Fruit fly (Drosophila melanogaster) whole organism, embryonic: ENCODE results near the gene Miga.

ENCODE experiments used
- BEAF-32 ChIP-seq: fragments of 200-800 bp; sonication (Bioruptor generic); optimal IDR thresholded peaks from 3 replicates; lab custom pipeline; 2017; ENCODE audit warnings: missing biosample characterization, missing genetic modification characterization, mild to moderate bottlenecking, moderate library complexity, missing genetic modification reagents
- Bgb ChIP-seq: fragments of 200-800 bp; sonication (Bioruptor generic); IDR thresholded peaks from 2 replicates; pipeline ENCODE4 v1.3.6; 2022; ENCODE audit warnings: missing biosample characterization, missing genetic modification characterization; ENCODE audit not compliant: partially characterized antibody
- CG13624 ChIP-seq: fragments of 200-800 bp; sonication (Bioruptor generic); optimal IDR thresholded peaks from 2 replicates; lab custom pipeline; 2016; ENCODE audit warnings: missing biosample characterization, missing genetic modification characterization
- CG16813 ChIP-seq: fragments of 200-800 bp; sonication (Bioruptor generic); IDR thresholded peaks from 3 replicates; pipeline ENCODE4 v1.3.6; 2022; ENCODE audit warnings: missing biosample characterization, missing genetic modification characterization; ENCODE audit not compliant: partially characterized antibody
- CG16863 ChIP-seq: fragments of 200-800 bp; sonication (Bioruptor generic); optimal IDR thresholded peaks from 3 replicates; lab custom pipeline; 2016; ENCODE audit warnings: missing biosample characterization, missing genetic modification characterization
- CG4820 ChIP-seq: fragments of 200-800 bp; sonication (Bioruptor generic); optimal IDR thresholded peaks from 3 replicates; lab custom pipeline; 2016; ENCODE audit warnings: missing biosample characterization, missing genetic modification characterization
- CG6791 ChIP-seq: fragments of 200-800 bp; sonication (Bioruptor generic); IDR thresholded peaks from 3 replicates; pipeline ENCODE4 v1.3.6; 2022; ENCODE audit warnings: missing biosample characterization, missing genetic modification characterization; ENCODE audit not compliant: partially characterized antibody
- Dll ChIP-seq: fragments of 200-800 bp; sonication (Bioruptor generic); IDR thresholded peaks from 4 replicates; pipeline ENCODE4 v1.3.6; 2022; ENCODE audit warnings: missing biosample characterization, missing genetic modification characterization; ENCODE audit not compliant: partially characterized antibody
- Doc2 ChIP-seq: fragments of 200-800 bp; sonication (Bioruptor generic); IDR thresholded peaks from 2 replicates; pipeline ENCODE4 v1.3.6; 2022; ENCODE audit warnings: missing biosample characterization, missing genetic modification characterization
- Doc3 ChIP-seq: fragments of 200-800 bp; sonication (Bioruptor generic); IDR thresholded peaks from 3 replicates; pipeline ENCODE4 v1.3.6; 2022; ENCODE audit warnings: missing biosample characterization, missing genetic modification characterization; ENCODE audit not compliant: partially characterized antibody
- Drgx ChIP-seq: fragments of 200-800 bp; sonication (Bioruptor generic); IDR thresholded peaks from 2 replicates; pipeline ENCODE4 v1.3.6; 2022; ENCODE audit warnings: missing biosample characterization, missing genetic modification characterization
- Elba2 ChIP-seq: fragments of 200-800 bp; sonication (Bioruptor generic); optimal IDR thresholded peaks from 3 replicates; lab custom pipeline; 2016; ENCODE audit warnings: missing biosample characterization, missing genetic modification characterization
- Hr39 ChIP-seq: fragments of >200 bp; optimal IDR thresholded peaks from 2 replicates; lab custom pipeline; 2017
- Lim3 ChIP-seq: fragments of 200-800 bp; sonication (Bioruptor generic); IDR thresholded peaks from 2 replicates; pipeline ENCODE4 v1.3.6; 2022; ENCODE audit warnings: missing biosample characterization, missing genetic modification characterization
- Nf-YB ChIP-seq: fragments of 200-800 bp; sonication (Bioruptor generic); optimal IDR thresholded peaks from 3 replicates; lab custom pipeline; 2019; ENCODE audit warnings: missing biosample characterization, mild to moderate bottlenecking, missing genetic modification characterization, moderate library complexity
- NfI ChIP-seq: fragments of 200-800 bp; sonication (Bioruptor generic); optimal IDR thresholded peaks from 3 replicates; lab custom pipeline; 2018; ENCODE audit warnings: missing biosample characterization, mild to moderate bottlenecking, missing genetic modification characterization, moderate library complexity
- Ptx1 ChIP-seq: fragments of 200-800 bp; sonication (Bioruptor generic); IDR thresholded peaks from 2 replicates; pipeline ENCODE4 v1.3.6; 2022; ENCODE audit warnings: missing biosample characterization, missing genetic modification characterization
- Scr ChIP-seq: fragments of 200-800 bp; sonication (Bioruptor generic); IDR thresholded peaks from 2 replicates; pipeline ENCODE4 v1.3.6; 2022; ENCODE audit warnings: missing biosample characterization, missing genetic modification characterization; ENCODE audit not compliant: partially characterized antibody
- Sin3A ChIP-seq: fragments of >200 bp; optimal IDR thresholded peaks from 2 replicates; lab custom pipeline; 2018
- Sox100B ChIP-seq: fragments of 200-800 bp; sonication (Bioruptor generic); optimal IDR thresholded peaks from 3 replicates; lab custom pipeline; 2018; ENCODE audit warnings: missing biosample characterization, mild to moderate bottlenecking, missing genetic modification characterization
- Sry-δ ChIP-seq: fragments of 200-800 bp; sonication (Bioruptor generic); optimal IDR thresholded peaks from 2 replicates; lab custom pipeline; 2016; ENCODE audit warnings: missing biosample characterization, missing genetic modification characterization
- al ChIP-seq: fragments of 200-800 bp; sonication (Bioruptor generic); IDR thresholded peaks from 2 replicates; pipeline ENCODE4 v1.3.6; 2022; ENCODE audit warnings: missing biosample characterization, missing genetic modification characterization
- bigmax ChIP-seq: fragments of 200-800 bp; sonication (Bioruptor generic); optimal IDR thresholded peaks from 2 replicates; lab custom pipeline; 2018; ENCODE audit warnings: missing biosample characterization, mild to moderate bottlenecking, missing genetic modification characterization
- bsh ChIP-seq, 2 experiments: fragments of 200-800 bp; sonication (Bioruptor generic); optimal IDR thresholded peaks; 2 replicates each; lab custom pipeline; 2017 to 2018; ENCODE audit warnings: mild to moderate bottlenecking in 2 of 2, missing biosample characterization in 2 of 2, missing genetic modification characterization in 2 of 2, moderate library complexity in 1 of 2
- cg ChIP-seq: fragments of 200-800 bp; sonication (Bioruptor generic); optimal IDR thresholded peaks from 3 replicates; lab custom pipeline; 2019; ENCODE audit warnings: missing biosample characterization, mild to moderate bottlenecking, missing genetic modification characterization, moderate library complexity
- crp ChIP-seq, 2 experiments: fragments of 200-800 bp; sonication (Bioruptor generic); optimal IDR thresholded peaks; 2 replicates in 1 of 2; 3 replicates in 1 of 2; lab custom pipeline; 2017; ENCODE audit warnings: missing biosample characterization in 2 of 2, missing genetic modification characterization in 2 of 2, mild to moderate bottlenecking in 1 of 2, moderate library complexity in 1 of 2
- dm ChIP-seq: fragments of 200-800 bp; sonication (Bioruptor generic); optimal IDR thresholded peaks from 3 replicates; lab custom pipeline; 2016; ENCODE audit warnings: missing biosample characterization, missing genetic modification characterization
- ems ChIP-seq: fragments of 200-800 bp; sonication (Bioruptor generic); optimal IDR thresholded peaks from 3 replicates; lab custom pipeline; 2016; ENCODE audit warnings: missing biosample characterization, missing genetic modification characterization
- hbn ChIP-seq: fragments of 200-800 bp; sonication (Bioruptor generic); IDR thresholded peaks from 2 replicates; pipeline ENCODE4 v1.3.6; 2022; ENCODE audit warnings: missing biosample characterization, missing genetic modification characterization; ENCODE audit not compliant: partially characterized antibody
- hth ChIP-seq: fragments of >200 bp; optimal IDR thresholded peaks from 2 replicates; lab custom pipeline; 2017; ENCODE audit warnings: inconsistent platforms
- inv ChIP-seq: fragments of 200-800 bp; sonication (Bioruptor generic); IDR thresholded peaks from 2 replicates; pipeline ENCODE4 v1.3.6; 2022; ENCODE audit warnings: missing biosample characterization, missing genetic modification characterization; ENCODE audit not compliant: partially characterized antibody
- knrl ChIP-seq: fragments of 200-800 bp; sonication (Bioruptor generic); IDR thresholded peaks from 3 replicates; pipeline ENCODE4 v1.3.6; 2022; ENCODE audit warnings: missing biosample characterization, missing genetic modification characterization; ENCODE audit not compliant: partially characterized antibody
- row ChIP-seq: fragments of 200-800 bp; sonication (Bioruptor generic); IDR thresholded peaks from 3 replicates; pipeline ENCODE4 v1.3.6; 2022; ENCODE audit warnings: missing biosample characterization, missing genetic modification characterization
- sqz ChIP-seq: fragments of 200-800 bp; sonication (Bioruptor generic); optimal IDR thresholded peaks from 3 replicates; lab custom pipeline; 2018; ENCODE audit warnings: missing biosample characterization, mild to moderate bottlenecking, missing genetic modification characterization
- tin ChIP-seq: fragments of 200-800 bp; sonication (Bioruptor generic); optimal IDR thresholded peaks from 3 replicates; lab custom pipeline; 2016; ENCODE audit warnings: missing biosample characterization, missing genetic modification characterization
- ttk ChIP-seq: fragments of 200-800 bp; sonication (Bioruptor generic); IDR thresholded peaks from 2 replicates; pipeline ENCODE4 v2.1.2; 2022; ENCODE audit warnings: missing biosample characterization, missing genetic modification characterization
- unc-4 ChIP-seq: fragments of 200-800 bp; sonication (Bioruptor generic); IDR thresholded peaks from 2 replicates; pipeline ENCODE4 v1.3.6; 2022; ENCODE audit warnings: missing biosample characterization, missing genetic modification characterization; ENCODE audit not compliant: partially characterized antibody
- zfh2 ChIP-seq: fragments of 200-800 bp; sonication (Bioruptor generic); optimal IDR thresholded peaks from 2 replicates; lab custom pipeline; 2016; ENCODE audit warnings: missing biosample characterization, missing genetic modification characterization

Gene Miga

DNA sequence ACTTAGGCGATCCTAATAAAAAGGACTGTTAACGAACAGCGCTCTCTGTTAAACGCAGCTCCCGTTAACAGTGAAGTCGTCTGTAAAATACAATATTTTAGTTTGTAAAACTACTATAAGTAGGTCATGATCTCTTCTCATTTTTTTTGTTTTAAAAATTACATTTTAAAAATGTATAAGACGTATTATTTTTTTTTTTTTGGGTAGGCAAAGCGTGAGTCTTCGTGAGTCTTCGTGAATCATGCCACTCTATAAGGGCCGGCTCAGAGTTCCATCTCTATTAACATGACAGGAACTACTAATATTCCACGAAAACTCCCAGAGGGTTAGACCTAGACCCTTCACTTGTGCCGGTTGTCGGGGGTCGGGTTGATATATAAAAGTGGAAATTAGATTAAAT, 15.0 kb downstream of the Miga start:
- TF ChIP-seq Sin3A (lab: Kevin White, UChicago) (no peak), CG6791 (peak; percentile 40; the same call in 1 of the 3 replicates), BEAF-32 (GFP tag; lab: Kevin White, UChicago) (peak; percentile 49), knrl (GFP tag; lab: Robert Waterston, UW) (0 out of 3 replicates have a peak, but pooled peaks have one; percentile 7), row (GFP tag; lab: Robert Waterston, UW) (peak; percentile 36; the same call in 1 of the 3 replicates), Doc3 (GFP tag; lab: Robert Waterston, UW) (peak; percentile 47; the same call in 2 of the 3 replicates), CG13624 (no peak), Sry-δ (peak; percentile 31), unc-4 (GFP tag; lab: Robert Waterston, UW) (0 out of 2 replicates have a peak, but pooled peaks have one; percentile 37), Bgb (0 out of 2 replicates have a peak, but pooled peaks have one; percentile 8), Scr (GFP tag; lab: Robert Waterston, UW) (peak; percentile 35; the same call in 1 of the 2 replicates), ttk (GFP tag; lab: Robert Waterston, UW) (no peak), Dll (GFP tag; lab: Robert Waterston, UW) (peak; percentile 62; the same call in 2 of the 4 replicates), CG16813 (GFP tag; lab: Robert Waterston, UW) (0 out of 3 replicates have a peak, but pooled peaks have one; percentile 12)

DNA sequence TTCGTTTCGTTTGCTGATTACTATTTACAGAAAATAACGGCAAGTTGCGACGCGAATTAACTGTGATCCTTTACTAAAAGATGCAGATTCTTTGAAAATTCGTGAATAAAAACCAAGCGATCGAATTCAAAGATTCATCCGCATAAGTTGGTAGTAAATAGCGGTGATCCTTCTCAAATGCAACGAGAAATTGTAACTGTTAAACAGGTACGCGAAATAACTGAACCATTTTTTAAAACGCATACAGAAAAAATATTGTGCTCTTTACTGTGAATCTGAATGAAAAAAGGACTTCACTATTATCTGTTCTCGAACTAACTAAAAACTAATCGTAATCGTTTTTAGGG, 16.2 kb downstream of the Miga start:
- TF ChIP-seq Lim3 (GFP tag; lab: Robert Waterston, UW): no peak
- TF ChIP-seq Sox100B: no peak
- no peak for TF ChIP-seq crp (GFP tag; optimal IDR thresholded peaks at IDR 0.05; lab: Kevin White, UChicago)
- no peak for TF ChIP-seq Nf-YB (GFP tag; lab: Kevin White, UChicago)
- no peak for TF ChIP-seq bsh (GFP tag; optimal IDR thresholded peaks at IDR 0.05; lab: Kevin White, UChicago)
- TF ChIP-seq zfh2 (GFP tag; lab: Kevin White, UChicago): no peak
- peak; percentile 7 for TF ChIP-seq sqz (GFP tag; lab: Kevin White, UChicago)
- TF ChIP-seq bigmax (GFP tag; lab: Kevin White, UChicago): no peak
- TF ChIP-seq NfI (GFP tag; lab: Kevin White, UChicago): no peak
- peak; percentile 10 for TF ChIP-seq cg (GFP tag; lab: Kevin White, UChicago)
- 0 out of 2 replicates have a peak, but pooled peaks have one; percentile 5 for TF ChIP-seq hbn (GFP tag; lab: Robert Waterston, UW)
- peak; percentile 86 for TF ChIP-seq Hr39 (lab: Kevin White, UChicago)
- no peak for TF ChIP-seq Drgx (GFP tag; lab: Robert Waterston, UW)
- no peak for TF ChIP-seq Doc2
- TF ChIP-seq hth (lab: Kevin White, UChicago): no peak
- no peak for TF ChIP-seq dm (GFP tag; lab: Kevin White, UChicago)
- TF ChIP-seq CG4820 (GFP tag; lab: Kevin White, UChicago): no peak
- no peak for TF ChIP-seq ems (GFP tag; lab: Kevin White, UChicago)
- no peak for TF ChIP-seq al
- no peak for TF ChIP-seq Ptx1 (GFP tag; lab: Robert Waterston, UW)
- TF ChIP-seq Elba2: no peak
- TF ChIP-seq knrl (GFP tag; lab: Robert Waterston, UW): no peak
- no peak for TF ChIP-seq inv (GFP tag; lab: Robert Waterston, UW)
- no peak for TF ChIP-seq tin
- no peak for TF ChIP-seq CG16863 (GFP tag; lab: Kevin White, UChicago)
